Worm (Caenorhabditis elegans) whole organism, young adult: ENCODE results near the gene R03H10.5.

Experiments used
- F23B12.7 ChIP-seq: sonication (generic microtip); optimal IDR thresholded peaks from 2 replicates; lab custom pipeline; 2017; ENCODE audit warnings: missing genetic modification characterization, mild to moderate bottlenecking, missing compliant biosample characterization, antibody characterized with exemption, moderate library complexity; ENCODE audit not compliant: insufficient read depth
- akir-1 ChIP-seq: fragments of 200-800 bp; sonication (Bioruptor generic); optimal IDR thresholded peaks from 2 replicates; lab custom pipeline; 2018; ENCODE audit warnings: mild to moderate bottlenecking, missing genetic modification characterization, moderate library complexity, missing compliant biosample characterization
- ama-1 ChIP-seq, 3 experiments: fragments of 150-350 bp in 1 of 3; sonication (generic microtip) in 2 of 3; optimal IDR thresholded peaks; 2 replicates each; lab custom pipeline; 2014 to 2018; ENCODE audit warnings: missing biosample characterization in 2 of 3, missing genetic modification characterization in 2 of 3, missing genetic modification reagents in 2 of 3
- gei-17 ChIP-seq: fragments of 200-800 bp; sonication (Bioruptor generic); optimal IDR thresholded peaks from 2 replicates; lab custom pipeline; 2018; ENCODE audit warnings: mild to moderate bottlenecking, missing genetic modification characterization, missing compliant biosample characterization
- him-1 ChIP-seq: sonication (generic microtip); optimal IDR thresholded peaks from 2 replicates; lab custom pipeline; 2016; ENCODE audit warnings: missing genotype, missing genetic modification reagents, missing genetic modification characterization, missing compliant biosample characterization
- hmg-1.2 ChIP-seq: fragments of 200-800 bp; sonication (Bioruptor generic); IDR thresholded peaks from 2 replicates; pipeline ENCODE4 v1.3.6; 2022; ENCODE audit warnings: missing genetic modification reagents, missing genetic modification characterization, missing compliant biosample characterization
- snpc-4 ChIP-seq, 5 experiments: fragments of 150-350 bp in 1 of 5; sonication (generic microtip) in 4 of 5; optimal IDR thresholded peaks; 2 replicates each; lab custom pipeline; 2014 to 2018; ENCODE audit warnings: missing genetic modification characterization in 5 of 5, missing biosample characterization in 3 of 5, antibody characterized with exemption in 2 of 5, mild to moderate bottlenecking in 2 of 5, missing compliant biosample characterization in 2 of 5, missing genotype in 2 of 5, moderate library complexity in 2 of 5, missing genetic modification reagents in 1 of 5
- tlf-1 ChIP-seq: fragments of 200-800 bp; sonication (Bioruptor generic); optimal IDR thresholded peaks from 2 replicates; lab custom pipeline; 2018; ENCODE audit warnings: mild to moderate bottlenecking, missing genetic modification characterization, missing compliant biosample characterization
- unc-62 ChIP-seq: fragments of 150-350 bp; optimal IDR thresholded peaks from 2 replicates; lab custom pipeline; 2014; ENCODE audit warnings: missing biosample characterization, missing genetic modification reagents, missing genetic modification characterization
- xnd-1 ChIP-seq: sonication (generic microtip); optimal IDR thresholded peaks from 2 replicates; lab custom pipeline; 2016; ENCODE audit warnings: missing genotype, missing genetic modification reagents, missing genetic modification characterization, missing compliant biosample characterization
- zfh-2 ChIP-seq: fragments of 200-800 bp; sonication (Bioruptor generic); conservative IDR thresholded peaks from 2 replicates; pipeline ENCODE4 v1.3.6; 2022; ENCODE audit warnings: missing genetic modification reagents, missing genetic modification characterization, missing compliant biosample characterization

- TF ChIP-seq gei-17 (GFP tag; lab: Kevin White, UChicago) (no peak), unc-62 (GFP tag; lab: Kevin White, UChicago) (no peak), him-1 (tag; lab: Kevin White, UChicago) (no peak), hmg-1.2 (GFP tag; lab: Robert Waterston, UW) (no peak), xnd-1 (no peak), ama-1 (optimal IDR thresholded peaks at IDR 0.05; lab: Kevin White, UChicago) (no peak), ama-1 (GFP tag; optimal IDR thresholded peaks at IDR 0.05; lab: Kevin White, UChicago) (no peak), tlf-1 (GFP tag; lab: Kevin White, UChicago) (no peak), F23B12.7 (tag; lab: Kevin White, UChicago) (no peak), zfh-2 (no peak), snpc-4 (GFP tag; optimal IDR thresholded peaks at IDR 0.05; lab: Kevin White, UChicago) (no peak), snpc-4 (tag; optimal IDR thresholded peaks at IDR 0.05; lab: Kevin White, UChicago) (no peak), akir-1 (GFP tag; lab: Kevin White, UChicago) (no peak)
Observed at ce11 chrII:4122899-4123298, 47.5 kb downstream of the R03H10.5 start.
